Fruit fly (Drosophila melanogaster) whole organism, adult: ENCODE results near the gene CG10663.
A peak's percentile ranks its signal among the peaks of the same experiment; 100 is the strongest.

Experiments
- CG11617 ChIP-seq: fragments of 200-800 bp; sonication (Bioruptor generic); optimal IDR thresholded peaks from 2 replicates; lab custom pipeline; 2017; ENCODE audit warnings: mild to moderate bottlenecking, missing biosample characterization, missing genetic modification reagents, missing genetic modification characterization
- CG12768 ChIP-seq: fragments of 200-800 bp; sonication (Bioruptor generic); optimal IDR thresholded peaks from 2 replicates; lab custom pipeline; 2017; ENCODE audit warnings: missing biosample characterization, missing genetic modification characterization, mild to moderate bottlenecking, moderate library complexity, missing genetic modification reagents
- CG14711 ChIP-seq: fragments of 200-800 bp; sonication (Bioruptor generic); optimal IDR thresholded peaks from 2 replicates; lab custom pipeline; 2018; ENCODE audit warnings: missing biosample characterization, mild to moderate bottlenecking, missing genetic modification characterization, moderate library complexity
- CG1620 ChIP-seq: fragments of 200-800 bp; sonication (Bioruptor generic); optimal IDR thresholded peaks from 2 replicates; lab custom pipeline; 2016; ENCODE audit warnings: missing biosample characterization, missing genetic modification characterization
- CG33017 ChIP-seq: fragments of 200-800 bp; sonication (Bioruptor generic); optimal IDR thresholded peaks from 2 replicates; lab custom pipeline; 2018; ENCODE audit warnings: missing biosample characterization, mild to moderate bottlenecking, missing genetic modification characterization, moderate library complexity
- CG5204 ChIP-seq: fragments of 200-800 bp; sonication (Bioruptor generic); optimal IDR thresholded peaks from 2 replicates; lab custom pipeline; 2016; ENCODE audit warnings: missing biosample characterization, missing genetic modification characterization
- CG7045 ChIP-seq: fragments of 200-800 bp; sonication (Bioruptor generic); optimal IDR thresholded peaks from 2 replicates; lab custom pipeline; 2017; ENCODE audit warnings: missing biosample characterization, mild to moderate bottlenecking, missing genetic modification characterization
- CG7101 ChIP-seq: fragments of 200-800 bp; sonication (Bioruptor generic); optimal IDR thresholded peaks from 2 replicates; lab custom pipeline; 2018; ENCODE audit warnings: missing biosample characterization, mild to moderate bottlenecking, missing genetic modification characterization, moderate library complexity
- Clk ChIP-seq: fragments of 200-800 bp; sonication (Bioruptor generic); optimal IDR thresholded peaks from 2 replicates; lab custom pipeline; 2017; ENCODE audit warnings: missing biosample characterization, missing genetic modification characterization
- Crg-1 ChIP-seq: fragments of 200-800 bp; sonication (Bioruptor generic); optimal IDR thresholded peaks from 2 replicates; lab custom pipeline; 2016; ENCODE audit warnings: missing biosample characterization, missing genetic modification characterization
- Hr96 ChIP-seq: fragments of 200-800 bp; sonication (Bioruptor generic); optimal IDR thresholded peaks from 2 replicates; lab custom pipeline; 2016; ENCODE audit warnings: missing biosample characterization, missing genetic modification characterization
- Mnt ChIP-seq: fragments of 200-800 bp; sonication (Bioruptor generic); optimal IDR thresholded peaks from 2 replicates; lab custom pipeline; 2016; ENCODE audit warnings: missing biosample characterization, mild to moderate bottlenecking, missing genetic modification characterization
- bab1 ChIP-seq: fragments of 200-800 bp; sonication (Bioruptor generic); optimal IDR thresholded peaks from 3 replicates; lab custom pipeline; 2019; ENCODE audit warnings: missing biosample characterization, mild to moderate bottlenecking, missing genetic modification characterization, moderate library complexity
- cic ChIP-seq: fragments of 200-800 bp; sonication (Bioruptor generic); optimal IDR thresholded peaks from 2 replicates; lab custom pipeline; 2017; ENCODE audit warnings: missing biosample characterization, mild to moderate bottlenecking, missing genetic modification characterization, moderate library complexity
- cnc ChIP-seq, 2 experiments: fragments of >200 bp; optimal IDR thresholded peaks; 2 replicates each; lab custom pipeline; 2017
- kay ChIP-seq: fragments of 200-800 bp; sonication (Bioruptor generic); peaks from one replicate; lab custom pipeline; 2016; ENCODE audit warnings: missing biosample characterization, missing genetic modification characterization, borderline replicate concordance
- ovo ChIP-seq: fragments of 200-800 bp; sonication (Bioruptor generic); optimal IDR thresholded peaks from 2 replicates; lab custom pipeline; 2016; ENCODE audit warnings: missing biosample characterization, missing genetic modification characterization
- pad ChIP-seq: fragments of 200-800 bp; sonication (Bioruptor generic); optimal IDR thresholded peaks from 3 replicates; lab custom pipeline; 2017; ENCODE audit warnings: missing biosample characterization, missing genetic modification characterization, mild to moderate bottlenecking, moderate library complexity, missing genetic modification reagents
- tj ChIP-seq: fragments of 200-800 bp; sonication (Bioruptor generic); optimal IDR thresholded peaks from 3 replicates; lab custom pipeline; 2017; ENCODE audit warnings: missing biosample characterization, mild to moderate bottlenecking, missing genetic modification characterization, moderate library complexity
- toe ChIP-seq: fragments of 200-800 bp; sonication (Bioruptor generic); optimal IDR thresholded peaks from 2 replicates; lab custom pipeline; 2016; ENCODE audit warnings: missing biosample characterization, missing genetic modification characterization

The CG10663 gene

DNA sequence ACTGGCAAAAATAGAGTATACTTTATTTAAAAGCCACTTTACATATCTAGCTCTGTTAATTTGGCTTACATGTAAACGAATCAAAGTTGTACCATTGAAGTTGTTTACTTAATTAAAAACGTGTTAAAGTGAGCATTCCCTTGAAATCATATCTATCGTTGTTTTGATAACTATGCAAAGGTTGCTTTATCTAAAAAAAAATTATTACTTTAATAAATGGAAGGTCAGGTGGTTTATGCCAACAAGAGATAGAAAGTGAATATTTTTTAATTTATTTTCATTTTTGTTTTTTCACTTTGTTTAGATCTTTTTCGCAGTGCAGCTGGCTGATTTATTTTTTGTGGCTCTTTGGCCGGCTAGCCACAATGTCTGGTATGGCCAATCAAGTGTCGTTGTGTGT, 1.9 kb downstream of the CG10663 start:
- TF ChIP-seq bab1, result peak; percentile 19
- no peak for TF ChIP-seq pad
- TF ChIP-seq Hr96, result no peak
- peak; percentile 21 for TF ChIP-seq kay (GFP tag; lab: Kevin White, UChicago)

DNA sequence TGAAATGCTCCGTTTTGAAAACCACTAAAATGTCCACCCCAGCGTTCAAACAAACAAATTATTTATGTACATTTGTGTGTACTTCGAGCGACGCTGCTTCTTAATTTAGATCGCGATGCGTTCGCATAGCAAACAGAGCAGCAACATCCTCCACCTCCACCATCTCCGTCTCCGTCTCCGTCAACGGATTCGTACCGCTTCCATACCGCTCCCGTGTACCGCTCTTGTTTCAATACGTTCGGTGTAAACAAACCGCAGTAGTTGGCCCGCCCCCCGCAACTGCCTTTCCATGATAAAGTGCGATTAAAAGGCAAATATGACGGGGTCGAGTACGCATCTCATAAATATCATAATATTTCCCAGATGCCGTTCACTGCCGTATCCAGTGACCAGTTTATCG, 2.6 kb downstream of the CG10663 start, which contains the start of gene CG33725:
Gene CG33725 (plus strand): TSS at position 364 of the 400 bp plus-strand sequence.
- TF ChIP-seq CG7045 (GFP tag; lab: Kevin White, UChicago), result no peak
- no peak for TF ChIP-seq toe (GFP tag; lab: Kevin White, UChicago)
- TF ChIP-seq CG12768 (GFP tag; lab: Kevin White, UChicago), result no peak
- TF ChIP-seq CG7101 (tag; lab: Kevin White, UChicago), result no peak
- no peak for TF ChIP-seq pad
- no peak for TF ChIP-seq CG14711
- TF ChIP-seq CG33017 (tag; lab: Kevin White, UChicago), result no peak
- TF ChIP-seq Mnt (GFP tag; lab: Kevin White, UChicago), result no peak
- TF ChIP-seq CG11617, result no peak

dm6 chr3L:12478229-12478628, 6.6 kb downstream of the CG10663 start:
- TF ChIP-seq CG14711, result no peak
- no peak for TF ChIP-seq toe (GFP tag; lab: Kevin White, UChicago)
- no peak for TF ChIP-seq ovo
- TF ChIP-seq pad, result no peak
- TF ChIP-seq CG33017 (tag; lab: Kevin White, UChicago), result no peak
- no peak for TF ChIP-seq Mnt (GFP tag; lab: Kevin White, UChicago)
- TF ChIP-seq tj (GFP tag; lab: Kevin White, UChicago), result no peak
- no peak for TF ChIP-seq CG5204 (GFP tag; lab: Kevin White, UChicago)
- TF ChIP-seq Hr96, result no peak
- no peak for TF ChIP-seq Crg-1 (GFP tag; lab: Kevin White, UChicago)
- no peak for TF ChIP-seq CG1620 (GFP tag; lab: Kevin White, UChicago)
- no peak for TF ChIP-seq CG7045 (GFP tag; lab: Kevin White, UChicago)
- TF ChIP-seq CG7101 (tag; lab: Kevin White, UChicago), result no peak
- TF ChIP-seq CG11617, result no peak
- TF ChIP-seq Clk, result no peak
- TF ChIP-seq cic (GFP tag; lab: Kevin White, UChicago), result no peak
- TF ChIP-seq cnc (optimal IDR thresholded peaks at IDR 0.05; lab: Kevin White, UChicago), result no peak
- no peak for TF ChIP-seq bab1
- no peak for TF ChIP-seq kay (GFP tag; lab: Kevin White, UChicago)

dm6 chr3L:12471471-12471978, 13.3 kb downstream of the CG10663 start, which contains the start of gene CG10616:
TSS of gene CG10616 (plus strand) at chr3L:12471728.
- TF ChIP-seq tj (GFP tag; lab: Kevin White, UChicago) (no peak), CG33017 (tag; lab: Kevin White, UChicago) (no peak), Clk (no peak), CG7045 (GFP tag; lab: Kevin White, UChicago) (no peak), bab1 (peak; percentile 15), CG1620 (GFP tag; lab: Kevin White, UChicago) (no peak), pad (no peak), CG5204 (GFP tag; lab: Kevin White, UChicago) (no peak), toe (GFP tag; lab: Kevin White, UChicago) (no peak)

- TF ChIP-seq CG12768 (GFP tag; lab: Kevin White, UChicago) (no peak), cic (GFP tag; lab: Kevin White, UChicago) (no peak), Mnt (GFP tag; lab: Kevin White, UChicago) (no peak), CG14711 (no peak), ovo (no peak), Hr96 (no peak), toe (GFP tag; lab: Kevin White, UChicago) (no peak)
These were observed 14.3 kb downstream of the CG10663 start for dm6 chr3L:12470509-12470908.

DNA sequence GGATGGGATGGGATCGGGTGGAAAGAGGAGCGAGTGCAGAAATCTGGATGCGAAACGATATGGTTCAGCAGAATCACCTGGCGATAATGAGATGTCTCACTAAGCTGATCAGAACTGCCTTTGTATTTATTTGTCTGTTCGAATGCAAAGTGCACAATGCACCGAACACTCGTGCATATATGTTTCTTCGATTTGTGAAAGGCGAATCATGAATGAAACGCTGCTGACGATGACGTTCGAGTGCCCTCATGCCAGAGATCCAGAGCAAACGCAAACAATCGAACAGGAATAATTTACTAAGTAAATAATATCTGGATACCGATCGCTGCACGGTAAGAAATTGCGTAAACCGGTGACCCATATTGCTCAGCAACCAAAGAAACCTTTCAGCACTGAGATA, 15.2 kb downstream of the CG10663 start, which contains the start of gene CG32102:
Gene CG32102 (minus strand): TSS at position 101 of the 400 bp plus-strand sequence.
- TF ChIP-seq tj (GFP tag; lab: Kevin White, UChicago), result no peak
- no peak for TF ChIP-seq CG7101 (tag; lab: Kevin White, UChicago)
- no peak for TF ChIP-seq ovo
- TF ChIP-seq CG11617, result no peak
- TF ChIP-seq CG1620 (GFP tag; lab: Kevin White, UChicago), result no peak
- TF ChIP-seq CG12768 (GFP tag; lab: Kevin White, UChicago), result no peak

- TF ChIP-seq Hr96, result no peak
- TF ChIP-seq CG5204 (GFP tag; lab: Kevin White, UChicago), result no peak
- no peak for TF ChIP-seq bab1
- TF ChIP-seq CG12768 (GFP tag; lab: Kevin White, UChicago), result no peak
- TF ChIP-seq CG11617, result no peak
- no peak for TF ChIP-seq CG33017 (tag; lab: Kevin White, UChicago)
- TF ChIP-seq ovo, result peak; percentile 52
- no peak for TF ChIP-seq kay (GFP tag; lab: Kevin White, UChicago)
- no peak for TF ChIP-seq cnc (optimal IDR thresholded peaks at IDR 0.05; lab: Kevin White, UChicago)
- TF ChIP-seq pad, result peak; percentile 79
- no peak for TF ChIP-seq CG1620 (GFP tag; lab: Kevin White, UChicago)
- peak; percentile 84 for TF ChIP-seq toe (GFP tag; lab: Kevin White, UChicago)
- TF ChIP-seq CG7045 (GFP tag; lab: Kevin White, UChicago), result no peak
- TF ChIP-seq tj (GFP tag; lab: Kevin White, UChicago), result peak; percentile 72
- no peak for TF ChIP-seq Crg-1 (GFP tag; lab: Kevin White, UChicago)
- TF ChIP-seq Mnt (GFP tag; lab: Kevin White, UChicago), result peak; percentile 2
- TF ChIP-seq CG7101 (tag; lab: Kevin White, UChicago), result no peak
These were observed 16.8 kb downstream of the CG10663 start, which contains the start of gene eyg for dm6 chr3L:12468016-12468415. TSS of gene eyg (minus strand) at chr3L:12468021.
